Fruit fly (Drosophila melanogaster): ENCODE results near the gene bark.

Gene bark

DNA sequence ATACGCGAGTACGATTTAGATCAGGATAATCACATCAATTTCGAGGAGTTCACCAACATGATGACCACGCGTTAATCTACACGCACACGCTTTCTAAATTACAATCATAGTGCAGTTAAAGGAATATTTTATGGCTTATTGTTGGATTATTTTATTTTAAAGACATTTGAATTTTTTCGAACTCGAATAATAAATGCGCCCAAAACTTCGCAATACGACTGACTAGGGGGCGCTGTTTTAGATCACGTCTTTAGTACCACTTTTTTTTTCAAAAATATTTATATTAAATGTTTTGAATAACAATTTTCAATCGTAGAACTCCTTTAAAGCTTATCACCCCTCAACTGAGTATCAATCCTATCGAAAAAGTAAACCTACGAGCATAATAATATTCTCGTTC is 1.6 kb upstream of the bark start:
- no peak for TF ChIP-seq CG8478 (optimal IDR thresholded peaks at IDR 0.05)
- no peak for TF ChIP-seq pan (optimal IDR thresholded peaks at IDR 0.05)
- no peak for TF ChIP-seq Dll (optimal IDR thresholded peaks at IDR 0.05)
- no peak for TF ChIP-seq EcR (GFP tag; optimal IDR thresholded peaks at IDR 0.05)
- TF ChIP-seq usp (GFP tag; optimal IDR thresholded peaks at IDR 0.05), result no peak
- no peak for TF ChIP-seq psq (optimal IDR thresholded peaks at IDR 0.05)

DNA sequence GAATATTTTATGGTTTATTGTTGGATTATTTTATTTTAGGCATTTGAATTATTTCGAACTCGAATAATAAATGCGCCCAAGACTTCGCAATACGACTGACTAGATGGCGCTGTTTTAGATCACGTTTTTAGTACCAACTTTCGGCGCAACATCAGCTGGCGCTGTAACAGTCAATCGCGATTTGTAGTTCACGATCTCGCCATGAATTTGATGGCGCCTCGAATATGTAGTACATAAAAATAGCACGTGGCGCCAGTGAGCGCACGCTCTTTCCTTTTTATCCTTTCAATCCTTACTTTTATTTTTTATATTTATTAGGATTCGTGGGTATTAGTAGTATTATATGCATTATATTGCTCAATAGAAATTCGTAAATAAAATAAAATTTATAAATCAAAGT is 721 bp upstream of the bark start:
- TF ChIP-seq CG8478 (optimal IDR thresholded peaks at IDR 0.05) (no peak), EcR (GFP tag; optimal IDR thresholded peaks at IDR 0.05) (no peak), psq (optimal IDR thresholded peaks at IDR 0.05) (no peak), pan (optimal IDR thresholded peaks at IDR 0.05) (no peak), Dll (optimal IDR thresholded peaks at IDR 0.05) (peak; percentile 42), usp (GFP tag; optimal IDR thresholded peaks at IDR 0.05) (no peak)

DNA sequence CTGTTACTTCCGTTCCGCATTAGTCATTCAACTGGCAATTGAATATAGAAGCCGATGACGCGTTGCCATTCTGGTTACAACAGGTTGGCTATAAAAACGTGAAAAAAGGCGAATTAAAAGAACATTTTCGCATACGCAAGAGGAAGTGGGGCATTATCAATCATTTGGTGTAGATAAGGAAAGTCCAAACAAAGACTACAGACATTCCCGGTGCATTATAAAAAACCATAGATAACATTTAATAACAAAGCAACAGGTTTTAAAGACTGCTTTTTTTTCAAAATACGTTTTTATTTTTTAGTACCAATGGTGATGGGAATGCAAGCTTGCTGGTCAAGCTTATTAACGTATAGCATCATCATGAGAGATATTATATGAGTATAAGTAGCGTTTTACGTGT is 1.2 kb downstream of the bark start:
- TF ChIP-seq psq (optimal IDR thresholded peaks at IDR 0.05) (no peak), pan (optimal IDR thresholded peaks at IDR 0.05) (no peak), EcR (GFP tag; optimal IDR thresholded peaks at IDR 0.05) (no peak)

DNA sequence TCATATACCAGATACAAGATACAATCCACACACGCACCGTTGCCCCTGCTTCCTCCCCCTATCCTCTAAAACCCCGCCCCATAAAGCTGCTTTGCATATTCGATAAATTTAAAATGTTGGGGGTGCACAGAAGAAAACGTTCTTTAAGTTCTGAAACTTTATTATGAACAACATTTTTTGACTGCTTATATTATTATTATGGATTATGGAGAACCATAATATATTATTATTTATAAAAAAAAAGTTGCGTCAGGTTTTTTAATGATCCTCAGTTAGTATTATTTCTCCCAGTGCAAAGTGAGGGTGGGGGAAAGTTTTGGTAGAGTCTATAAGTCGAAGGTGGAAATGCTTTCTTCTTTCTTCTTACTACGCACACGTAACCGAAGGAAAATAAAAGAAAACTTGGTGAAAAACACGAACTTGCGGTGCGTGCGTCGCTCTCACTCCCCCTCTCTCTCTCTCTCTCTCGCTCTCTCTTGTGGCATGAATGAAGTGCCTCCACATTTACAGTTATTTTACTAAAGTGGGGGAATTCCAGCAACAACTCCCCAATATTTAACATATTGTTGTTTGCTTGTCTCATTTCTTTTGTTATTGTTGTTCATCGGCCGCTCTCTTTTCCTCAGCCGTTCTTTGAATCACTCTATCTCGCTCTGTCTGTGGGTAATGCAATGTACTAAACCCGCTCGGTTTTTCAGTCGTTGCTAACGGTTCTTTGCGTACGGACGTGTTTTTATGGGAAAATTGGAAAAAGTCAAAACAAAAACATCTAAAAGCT is 2.5 kb downstream of the bark start:
- TF ChIP-seq CG8478 (optimal IDR thresholded peaks at IDR 0.05) (peak; percentile 1), pan (optimal IDR thresholded peaks at IDR 0.05) (no peak)

DNA sequence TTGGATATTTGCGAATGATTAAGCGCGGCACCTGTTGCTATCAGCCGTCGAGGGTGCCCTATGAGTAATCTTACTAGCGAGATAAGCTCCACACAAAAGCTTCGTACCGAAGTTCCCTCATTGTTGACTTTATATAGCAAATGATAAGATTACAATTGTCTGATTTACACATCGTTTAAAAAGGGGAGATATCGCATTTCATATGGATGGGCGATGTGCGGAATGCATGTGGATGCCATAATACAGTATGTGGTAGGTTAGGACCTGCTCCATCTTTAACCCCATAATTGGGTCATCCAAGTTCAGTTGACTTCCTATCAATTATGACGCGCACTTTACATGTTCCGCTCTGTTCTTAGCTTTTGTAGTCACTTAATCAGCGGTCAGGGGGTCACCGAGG is 4.7 kb downstream of the bark start:
- TF ChIP-seq Dll (optimal IDR thresholded peaks at IDR 0.05), result no peak
- TF ChIP-seq usp (GFP tag; optimal IDR thresholded peaks at IDR 0.05), result no peak
- no peak for TF ChIP-seq pan (optimal IDR thresholded peaks at IDR 0.05)
- TF ChIP-seq psq (optimal IDR thresholded peaks at IDR 0.05), result no peak
- TF ChIP-seq CG8478 (optimal IDR thresholded peaks at IDR 0.05), result no peak
- TF ChIP-seq EcR (GFP tag; optimal IDR thresholded peaks at IDR 0.05), result no peak

DNA sequence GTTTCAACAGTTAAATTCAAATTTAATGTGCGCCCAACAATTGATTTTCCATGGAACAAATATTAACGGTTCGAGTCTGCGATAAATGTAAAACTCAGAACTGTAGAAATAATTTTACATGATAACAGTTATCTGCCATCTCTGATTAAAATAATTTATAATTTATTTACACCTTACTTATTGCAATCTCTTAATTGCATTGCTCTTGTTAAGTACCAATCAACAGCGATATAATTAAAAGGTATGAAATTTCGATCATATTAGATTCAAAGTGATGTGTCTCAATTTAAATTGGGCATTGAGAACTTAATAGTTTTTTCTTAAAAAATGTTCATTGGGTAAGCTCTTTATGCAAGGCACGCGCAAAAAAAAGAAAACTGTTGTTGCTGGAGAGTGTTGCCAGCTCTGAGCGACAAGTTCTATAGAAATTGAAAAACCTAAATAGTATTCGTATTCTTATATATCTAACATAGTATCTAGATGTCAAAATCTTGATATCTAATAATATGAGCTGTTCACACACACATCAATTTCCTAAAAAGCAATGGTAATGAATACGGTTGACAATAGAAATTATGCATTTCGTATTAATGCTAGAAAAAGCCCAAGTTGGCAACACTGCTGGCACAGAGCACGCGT is 16.0 kb downstream of the bark start:
- TF ChIP-seq CG8478 (optimal IDR thresholded peaks at IDR 0.05) (no peak), Dll (optimal IDR thresholded peaks at IDR 0.05) (no peak), EcR (GFP tag; optimal IDR thresholded peaks at IDR 0.05) (no peak), usp (GFP tag; optimal IDR thresholded peaks at IDR 0.05) (no peak), psq (optimal IDR thresholded peaks at IDR 0.05) (no peak), pan (optimal IDR thresholded peaks at IDR 0.05) (no peak)

DNA sequence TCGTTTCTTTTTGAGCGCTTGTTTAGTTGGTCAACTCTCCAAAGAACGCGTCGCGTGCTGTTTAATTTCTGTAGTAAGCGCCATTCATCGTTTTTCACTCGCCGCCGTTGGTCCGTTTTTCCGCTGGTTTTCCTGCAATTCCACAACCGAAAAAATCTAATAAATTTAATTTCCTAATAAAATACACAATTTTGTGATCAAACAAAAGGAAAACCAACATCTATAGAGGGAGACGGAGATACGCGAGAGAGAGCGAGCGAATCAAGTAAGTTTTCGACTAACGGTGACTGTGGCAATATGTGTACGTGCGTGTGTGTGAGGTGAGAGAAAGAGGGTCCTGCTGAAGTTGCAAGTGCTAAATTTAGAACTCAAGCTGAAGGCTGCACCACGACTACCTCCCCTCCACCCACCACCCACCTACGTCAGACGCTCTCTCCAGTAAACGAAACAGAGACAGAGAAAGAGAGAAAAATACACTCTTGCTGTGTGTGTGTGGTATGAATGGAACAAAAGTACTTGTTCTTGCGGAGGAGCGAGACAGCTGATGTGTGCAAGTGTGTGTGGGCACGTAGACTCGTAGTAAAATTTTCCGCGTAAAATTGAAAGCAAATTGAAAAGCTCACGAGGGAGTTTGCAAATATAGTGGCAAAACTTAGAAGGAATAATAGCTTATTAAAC is 16.6 kb downstream of the bark start, which contains the start of gene Reph:
Reph (plus strand) TSS at position 80 of the 678 bp plus-strand sequence.
- TF ChIP-seq EcR (GFP tag; optimal IDR thresholded peaks at IDR 0.05) (no peak), usp (GFP tag; optimal IDR thresholded peaks at IDR 0.05) (no peak), CG8478 (optimal IDR thresholded peaks at IDR 0.05) (peak; percentile 73), pan (optimal IDR thresholded peaks at IDR 0.05) (no peak), Dll (optimal IDR thresholded peaks at IDR 0.05) (no peak)

DNA sequence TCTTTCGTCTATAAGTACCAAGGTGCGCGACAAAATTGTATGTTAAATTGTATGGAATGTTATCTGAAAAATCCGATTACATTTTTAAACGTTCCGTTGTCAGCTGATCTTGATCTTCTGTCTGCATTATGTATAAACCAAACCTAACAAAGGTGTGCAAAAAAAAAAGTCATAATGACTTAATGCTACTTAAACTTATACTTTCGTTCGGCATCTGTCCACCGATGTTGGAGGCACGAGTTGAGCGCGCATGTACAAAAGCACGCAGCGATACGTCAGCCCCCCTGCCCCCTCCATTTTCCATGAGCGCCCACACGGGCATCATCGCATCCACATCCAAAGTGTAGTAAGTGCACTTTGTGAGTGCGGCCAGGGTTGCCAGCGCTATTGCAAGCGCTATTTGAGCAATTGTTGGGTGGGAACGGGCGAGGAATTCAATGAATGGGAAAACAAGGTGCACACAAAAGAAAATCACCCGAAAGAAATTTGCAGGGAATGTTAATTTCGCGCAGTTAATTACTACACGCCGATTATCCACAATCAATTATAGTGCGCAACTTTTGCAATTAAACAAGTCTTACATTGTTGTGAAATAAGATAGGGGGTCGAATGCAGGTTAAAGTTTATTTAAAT is 17.8 kb downstream of the bark start:
- TF ChIP-seq EcR (GFP tag; optimal IDR thresholded peaks at IDR 0.05) (no peak), CG8478 (optimal IDR thresholded peaks at IDR 0.05) (no peak), psq (optimal IDR thresholded peaks at IDR 0.05) (no peak), pan (optimal IDR thresholded peaks at IDR 0.05) (no peak), usp (GFP tag; optimal IDR thresholded peaks at IDR 0.05) (no peak), Dll (optimal IDR thresholded peaks at IDR 0.05) (no peak)

DNA sequence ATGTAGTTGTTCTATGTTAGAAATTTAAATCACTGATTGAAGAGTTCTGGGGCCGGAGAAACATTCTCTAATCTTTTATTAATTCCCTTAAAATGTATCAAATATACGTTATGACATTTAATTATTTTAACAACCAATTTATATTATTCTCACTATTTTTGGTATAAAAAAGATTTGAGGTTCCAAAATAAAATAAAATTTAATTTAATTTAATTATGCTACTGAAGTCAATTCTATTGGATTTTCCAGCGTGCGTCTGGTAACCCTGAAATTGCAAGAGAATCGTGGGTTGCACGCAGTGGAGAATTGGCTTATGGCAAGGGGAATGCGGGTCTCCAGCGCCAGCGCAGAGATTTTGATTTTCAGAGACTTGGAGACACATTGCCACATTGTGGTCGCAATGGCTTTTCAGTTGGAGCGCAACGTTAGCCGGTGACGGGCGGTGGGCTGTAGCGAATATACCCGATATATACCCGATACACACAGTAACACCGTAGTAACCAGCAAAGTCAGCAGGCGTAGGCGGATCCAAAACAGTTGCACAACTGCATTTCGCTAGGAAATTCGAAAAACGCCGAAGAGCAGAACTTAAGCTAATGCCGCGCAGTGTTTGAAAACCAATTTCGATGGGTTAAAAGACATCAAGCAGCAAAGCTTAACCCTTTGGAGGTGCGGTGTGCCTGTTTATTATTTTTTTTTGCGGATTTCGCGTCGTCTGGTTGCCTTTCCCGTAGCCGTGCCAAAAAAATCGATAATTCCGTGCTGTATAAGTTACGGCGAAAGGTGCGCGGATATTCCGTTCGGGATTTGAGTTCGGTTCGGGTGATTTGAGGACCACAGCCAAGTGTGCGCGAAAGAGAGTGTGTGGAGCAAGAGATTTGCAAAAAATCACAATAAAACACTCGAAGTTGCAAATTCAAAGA is 18.6 kb downstream of the bark start:
- no peak for TF ChIP-seq pan (optimal IDR thresholded peaks at IDR 0.05)
- no peak for TF ChIP-seq usp (GFP tag; optimal IDR thresholded peaks at IDR 0.05)
- TF ChIP-seq EcR (GFP tag; optimal IDR thresholded peaks at IDR 0.05), result no peak
- TF ChIP-seq psq (optimal IDR thresholded peaks at IDR 0.05), result no peak
- TF ChIP-seq Dll (optimal IDR thresholded peaks at IDR 0.05), result no peak
- no peak for TF ChIP-seq CG8478 (optimal IDR thresholded peaks at IDR 0.05)

DNA sequence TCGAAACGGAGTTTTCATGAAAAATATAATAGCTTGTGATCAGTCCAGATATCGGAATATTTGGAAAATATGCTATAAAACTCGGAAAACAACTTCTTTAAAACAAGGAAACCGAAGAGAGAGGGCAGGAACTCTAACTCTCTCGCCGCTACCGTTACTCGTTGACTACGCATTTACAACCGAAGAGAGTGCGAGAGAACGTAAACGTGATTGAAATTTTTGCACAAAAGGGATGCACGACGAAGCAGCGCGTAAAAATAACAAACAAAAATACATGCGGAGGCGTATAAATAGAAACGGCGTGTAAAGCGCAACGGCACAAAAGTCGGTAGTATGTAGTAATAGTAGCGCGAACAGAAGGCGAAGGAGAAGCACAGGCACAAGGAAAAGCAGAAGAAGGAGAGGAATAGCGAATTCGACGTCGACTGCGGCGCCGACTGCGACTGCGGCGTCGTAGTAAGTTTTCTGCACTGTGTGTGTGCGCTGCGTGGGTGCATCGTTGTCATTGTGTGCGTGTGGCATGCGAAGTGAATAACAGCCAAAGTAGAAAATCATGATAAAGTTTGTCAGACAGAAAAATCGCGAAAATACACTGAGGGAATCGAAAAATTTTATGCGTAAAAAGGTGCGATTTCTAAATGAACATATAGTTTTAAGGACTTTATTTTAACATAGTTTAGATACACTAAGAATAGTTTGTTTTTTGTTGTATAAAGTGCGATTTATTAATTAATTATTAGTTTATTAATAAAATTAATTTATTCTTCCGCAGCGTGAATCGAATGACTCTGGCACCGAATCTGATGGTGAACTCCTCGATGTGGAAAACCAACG is 19.4 kb downstream of the bark start:
- TF ChIP-seq usp (GFP tag; optimal IDR thresholded peaks at IDR 0.05) (no peak), CG8478 (optimal IDR thresholded peaks at IDR 0.05) (no peak), Dll (optimal IDR thresholded peaks at IDR 0.05) (no peak)
